Worm (Caenorhabditis elegans) whole organism, early embryonic: ENCODE measurements around the gene C55A6.4.
A peak's percentile ranks its signal among the peaks of the same experiment; 100 is the strongest.
"Not testable (repeated sequence)": the region's sequence is repeated elsewhere in the genome, so short reads cannot be mapped to it uniquely, and the experiment has no call there.

ENCODE experiments used
- B0310.2 ChIP-seq: sonication (generic microtip); optimal IDR thresholded peaks from 2 replicates; lab custom pipeline; 2016; ENCODE audit warnings: mild to moderate bottlenecking, missing genetic modification characterization, missing compliant biosample characterization
- F13C5.2 ChIP-seq: sonication (generic microtip); optimal IDR thresholded peaks from 2 replicates; lab custom pipeline; 2017; ENCODE audit warnings: mild to moderate bottlenecking, missing genetic modification characterization, inconsistent platforms, missing compliant biosample characterization
- aly-1 ChIP-seq: sonication (generic microtip); optimal IDR thresholded peaks from 2 replicates; lab custom pipeline; 2016; ENCODE audit warnings: missing genetic modification characterization, missing compliant biosample characterization
- ama-1 ChIP-seq: fragments of 150-350 bp; optimal IDR thresholded peaks from 2 replicates; lab custom pipeline; 2014
- ceh-13 ChIP-seq: fragments of 200-800 bp; sonication (Bioruptor generic); optimal IDR thresholded peaks from 2 replicates; lab custom pipeline; 2018; ENCODE audit warnings: mild to moderate bottlenecking, missing genetic modification characterization, missing compliant biosample characterization
- ceh-36 ChIP-seq: sonication (generic microtip); optimal IDR thresholded peaks from 2 replicates; lab custom pipeline; 2016; ENCODE audit warnings: missing genetic modification characterization, inconsistent platforms, missing compliant biosample characterization
- ets-7 ChIP-seq: sonication (generic microtip); optimal IDR thresholded peaks from 2 replicates; lab custom pipeline; 2016; ENCODE audit warnings: missing genotype, missing genetic modification characterization, missing compliant biosample characterization
- flt-1 ChIP-seq: fragments of 200-800 bp; sonication (Bioruptor generic); IDR thresholded peaks from 2 replicates; pipeline ENCODE4 v1.3.6; 2022; ENCODE audit warnings: missing genetic modification characterization, missing compliant biosample characterization
- hmbx-1 ChIP-seq: sonication (generic microtip); optimal IDR thresholded peaks from 2 replicates; lab custom pipeline; 2016; ENCODE audit warnings: mild to moderate bottlenecking, missing genetic modification characterization, missing compliant biosample characterization
- hmg-4 ChIP-seq: fragments of 200-800 bp; sonication (Bioruptor generic); optimal IDR thresholded peaks from 2 replicates; lab custom pipeline; 2018; ENCODE audit warnings: mild to moderate bottlenecking, missing genetic modification characterization, missing compliant biosample characterization
- hnd-1 ChIP-seq: sonication (generic microtip); optimal IDR thresholded peaks from 2 replicates; lab custom pipeline; 2016; ENCODE audit warnings: missing genetic modification characterization, missing compliant biosample characterization
- pes-1 ChIP-seq: fragments of 200-800 bp; sonication (Bioruptor generic); IDR thresholded peaks from 2 replicates; pipeline ENCODE4 v1.3.6; 2022; ENCODE audit warnings: missing genetic modification reagents, missing genetic modification characterization, missing compliant biosample characterization
- scrt-1 ChIP-seq: fragments of 200-800 bp; sonication (Bioruptor generic); IDR thresholded peaks from 2 replicates; pipeline ENCODE4 v1.3.6; 2022; ENCODE audit warnings: missing genetic modification characterization, missing compliant biosample characterization
- sea-1 ChIP-seq: fragments of 200-800 bp; sonication (Bioruptor generic); conservative IDR thresholded peaks from 2 replicates; pipeline ENCODE4 v1.3.6; 2022; ENCODE audit warnings: missing genetic modification characterization, missing compliant biosample characterization
- tbx-11 ChIP-seq: fragments of 200-800 bp; sonication (Bioruptor generic); IDR thresholded peaks from 2 replicates; pipeline ENCODE4 v1.3.6; 2022; ENCODE audit warnings: missing genetic modification characterization, missing compliant biosample characterization
- tbx-37 ChIP-seq: fragments of 200-800 bp; sonication (Bioruptor generic); conservative IDR thresholded peaks from 2 replicates; pipeline ENCODE4 v1.3.6; 2022; ENCODE audit warnings: missing genetic modification reagents, missing genetic modification characterization, missing compliant biosample characterization
- tra-4 ChIP-seq: sonication (generic microtip); optimal IDR thresholded peaks from 2 replicates; lab custom pipeline; 2017; ENCODE audit warnings: missing genetic modification characterization, missing compliant biosample characterization

Gene C55A6.4

DNA sequence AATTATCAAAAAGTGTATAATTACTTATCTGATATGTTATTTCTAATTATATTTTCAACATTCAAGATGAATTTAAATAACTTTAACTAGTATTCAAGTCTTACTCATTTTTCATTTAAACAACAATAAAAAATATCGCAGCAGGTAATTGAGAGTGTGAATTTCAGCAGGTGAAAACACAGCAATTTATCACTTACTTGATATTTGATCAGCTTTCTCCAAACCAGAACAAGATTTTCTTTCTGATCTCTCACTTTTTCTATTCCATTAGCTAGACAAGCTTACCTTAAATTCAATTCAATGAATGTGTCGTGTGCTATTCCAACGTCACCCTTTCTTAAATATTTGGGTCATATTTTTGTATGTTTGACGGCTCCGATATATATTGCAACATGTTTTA lies 32.1 kb downstream of the C55A6.4 start, which contains the start of gene srh-1:
TSS of gene srh-1 (plus strand) at position 301 of the 400 bp plus-strand sequence.
- TF ChIP-seq hmbx-1 (tag; lab: Kevin White, UChicago), result no peak
- no peak for TF ChIP-seq tbx-37 (GFP tag; lab: Robert Waterston, UW)
- TF ChIP-seq aly-1 (tag; lab: Kevin White, UChicago), result no peak
- TF ChIP-seq ceh-13 (GFP tag; lab: Kevin White, UChicago), result no peak
- no peak for TF ChIP-seq scrt-1 (GFP tag; lab: Robert Waterston, UW)
- TF ChIP-seq flt-1 (GFP tag; lab: Robert Waterston, UW), result no peak
- no peak for TF ChIP-seq ceh-36
- TF ChIP-seq ets-7 (tag; lab: Kevin White, UChicago), result no peak
- TF ChIP-seq pes-1 (GFP tag; lab: Robert Waterston, UW), result no peak
- no peak for TF ChIP-seq tra-4 (tag; lab: Kevin White, UChicago)
- TF ChIP-seq tbx-11 (GFP tag; lab: Robert Waterston, UW), result no peak
- TF ChIP-seq F13C5.2, result no peak
- TF ChIP-seq ama-1, result no peak
- TF ChIP-seq sea-1 (GFP tag; lab: Robert Waterston, UW), result no peak
- TF ChIP-seq B0310.2, result no peak
- TF ChIP-seq hmg-4 (GFP tag; lab: Kevin White, UChicago), result no peak

DNA sequence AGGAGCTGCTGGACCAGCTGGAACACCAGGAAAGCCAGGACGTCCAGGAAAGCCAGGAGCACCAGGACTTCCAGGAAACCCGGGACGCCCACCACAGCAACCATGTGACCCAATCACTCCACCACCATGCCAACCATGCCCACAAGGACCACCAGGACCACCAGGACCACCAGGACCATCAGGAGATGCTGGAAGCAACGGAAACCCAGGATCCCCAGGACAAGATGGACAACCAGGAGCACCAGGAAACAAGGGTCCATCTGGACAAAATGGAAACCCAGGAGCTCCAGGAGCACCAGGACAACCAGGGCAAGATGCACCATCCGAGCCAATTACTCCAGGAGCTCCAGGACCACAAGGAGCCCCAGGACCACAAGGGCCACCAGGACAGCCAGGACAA lies 33.3 kb downstream of the C55A6.4 start:
- TF ChIP-seq ceh-13 (GFP tag; lab: Kevin White, UChicago) (no peak), B0310.2 (no peak), pes-1 (GFP tag; lab: Robert Waterston, UW) (no peak), tbx-11 (GFP tag; lab: Robert Waterston, UW) (0 out of 2 replicates have a peak, but pooled peaks have one; percentile 9), ama-1 (no peak)

DNA sequence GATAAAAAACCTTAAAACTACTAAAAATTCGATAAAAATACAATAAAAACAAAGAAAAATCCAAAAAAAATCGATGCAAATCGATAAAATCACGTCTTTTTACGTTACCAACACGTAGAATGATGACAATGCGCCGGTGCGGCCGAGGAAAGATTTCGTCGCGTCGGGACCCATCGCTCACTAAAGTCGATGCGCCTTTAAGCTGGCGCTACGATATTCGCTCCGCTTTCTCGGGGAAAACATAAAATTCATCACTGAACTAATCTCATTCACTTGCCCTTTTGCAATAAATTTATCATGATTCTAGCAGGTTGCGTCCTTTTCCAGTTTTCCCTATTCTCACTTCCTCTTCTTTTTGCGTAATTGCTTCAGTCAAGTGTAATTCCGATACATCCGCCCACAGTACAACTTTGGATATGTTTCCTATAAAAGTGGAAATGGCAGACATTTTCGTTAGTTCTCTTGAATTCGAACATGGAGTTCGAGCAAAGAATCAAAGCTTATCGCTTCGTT lies 34.1 kb downstream of the C55A6.4 start, which contains the start of gene col-157:
TSS of gene col-157 (plus strand) at position 463 of the 513 bp plus-strand sequence.
- TF ChIP-seq hmg-4 (GFP tag; lab: Kevin White, UChicago); pes-1 (GFP tag; lab: Robert Waterston, UW); aly-1 (tag; lab: Kevin White, UChicago): not testable (repeated sequence)

DNA sequence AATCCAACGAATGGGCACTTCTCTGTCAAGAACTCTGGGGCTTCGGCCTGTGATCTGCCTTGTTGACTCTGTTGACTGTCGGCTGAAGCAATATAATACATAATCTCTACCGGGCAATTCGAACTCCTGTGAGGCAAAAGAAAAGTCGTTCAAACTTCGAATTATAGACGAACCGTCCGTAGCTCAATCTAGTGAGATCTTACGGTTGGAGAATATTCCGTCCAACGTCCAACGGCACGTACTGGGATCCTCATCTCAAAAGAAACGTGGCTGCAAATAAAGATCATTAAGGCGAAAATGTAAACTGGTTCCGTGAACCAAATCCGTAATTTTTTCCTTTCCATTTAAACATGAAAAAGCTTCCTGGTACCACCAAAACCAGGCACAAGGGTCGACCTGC lies 37.0 kb downstream of the C55A6.4 start, which contains the start of gene T11F9.14:
TSS of gene T11F9.14 (minus strand) at position 101 of the 400 bp plus-strand sequence.
- TF ChIP-seq F13C5.2; B0310.2; ets-7 (tag; lab: Kevin White, UChicago): not testable (repeated sequence)

DNA sequence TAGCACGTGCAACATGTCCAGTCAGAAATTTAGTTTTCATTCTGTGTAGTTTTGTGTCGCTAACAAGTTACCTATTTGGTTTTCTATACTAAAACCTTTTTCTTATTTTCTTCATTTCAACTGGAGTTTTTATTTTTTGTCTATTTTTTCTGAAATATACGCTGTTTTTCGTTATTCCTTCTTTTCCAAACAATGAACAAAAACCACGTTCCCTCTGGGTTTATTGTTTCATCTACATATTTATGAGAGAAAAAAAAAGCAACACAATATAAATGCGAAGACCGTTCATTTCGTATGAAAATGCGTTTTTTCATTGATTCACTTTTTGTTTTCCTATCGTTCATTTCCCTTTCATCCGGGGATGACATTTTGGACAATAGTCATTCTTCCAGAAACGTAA lies 38.3 kb downstream of the C55A6.4 start, which contains the start of gene T11F9.22:
TSS of gene T11F9.22 (plus strand) at position 301 of the 400 bp plus-strand sequence.
- TF ChIP-seq flt-1 (GFP tag; lab: Robert Waterston, UW), result no peak
- TF ChIP-seq B0310.2, result no peak
- no peak for TF ChIP-seq ceh-36
- no peak for TF ChIP-seq ama-1
- no peak for TF ChIP-seq pes-1 (GFP tag; lab: Robert Waterston, UW)
- TF ChIP-seq hnd-1 (tag; lab: Kevin White, UChicago), result no peak
- TF ChIP-seq tbx-37 (GFP tag; lab: Robert Waterston, UW), result no peak
- TF ChIP-seq sea-1 (GFP tag; lab: Robert Waterston, UW), result no peak

DNA sequence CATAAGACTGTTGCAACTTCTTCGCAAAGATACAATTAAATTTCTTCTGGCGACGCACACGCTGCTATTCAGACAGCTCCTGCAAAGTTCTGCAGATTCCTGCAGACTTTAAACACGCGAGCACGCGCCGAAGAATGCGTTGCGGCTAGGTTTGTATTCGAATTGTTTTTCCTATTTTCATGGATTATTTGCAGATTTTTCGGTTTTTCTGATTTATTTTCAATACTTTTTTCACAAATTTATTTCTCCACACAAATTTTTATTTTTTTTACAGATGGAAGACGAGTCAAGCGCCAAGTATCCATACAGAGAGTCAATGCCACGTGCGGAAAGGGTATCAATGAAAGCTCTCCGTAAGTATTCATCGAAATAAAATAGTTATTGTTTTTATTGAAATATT lies 42.1 kb downstream of the C55A6.4 start, which contains the start of gene T11F9.7:
TSS of gene T11F9.7 (plus strand) at position 301 of the 400 bp plus-strand sequence.
- not testable (repeated sequence) for TF ChIP-seq tbx-37, pes-1, scrt-1 (GFP tag; lab: Robert Waterston, UW)

DNA sequence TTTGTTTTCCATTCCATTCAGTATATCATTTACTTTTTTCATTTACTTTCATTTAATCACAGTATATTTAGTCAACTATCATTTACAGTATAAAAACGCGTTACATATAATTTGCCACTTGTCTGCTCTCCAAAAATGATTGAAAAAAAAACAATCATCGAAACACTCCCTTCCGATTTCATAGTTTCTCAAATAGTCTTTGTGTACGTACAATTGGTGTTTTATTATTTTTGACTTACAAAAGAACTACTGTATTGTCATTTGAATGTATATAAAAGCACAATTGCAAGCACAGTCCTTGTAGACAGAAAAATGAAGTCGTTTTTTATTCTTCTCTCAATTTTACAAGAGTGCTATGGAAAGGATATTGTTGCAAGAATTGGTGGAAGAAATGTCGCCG lies 43.3 kb downstream of the C55A6.4 start, which contains the start of gene nas-22:
TSS of gene nas-22 (plus strand) at position 301 of the 400 bp plus-strand sequence.
- TF ChIP-seq hmg-4 (GFP tag; lab: Kevin White, UChicago) (no peak), ama-1 (no peak), tra-4 (tag; lab: Kevin White, UChicago) (no peak), F13C5.2 (no peak), scrt-1 (GFP tag; lab: Robert Waterston, UW) (no peak), sea-1 (GFP tag; lab: Robert Waterston, UW) (no peak), hnd-1 (tag; lab: Kevin White, UChicago) (no peak), ceh-36 (no peak), aly-1 (tag; lab: Kevin White, UChicago) (no peak), tbx-37 (GFP tag; lab: Robert Waterston, UW) (no peak), flt-1 (GFP tag; lab: Robert Waterston, UW) (no peak), ets-7 (tag; lab: Kevin White, UChicago) (no peak), pes-1 (GFP tag; lab: Robert Waterston, UW) (no peak), tbx-11 (GFP tag; lab: Robert Waterston, UW) (no peak), ceh-13 (GFP tag; lab: Kevin White, UChicago) (no peak), B0310.2 (no peak), hmbx-1 (tag; lab: Kevin White, UChicago) (no peak)

DNA sequence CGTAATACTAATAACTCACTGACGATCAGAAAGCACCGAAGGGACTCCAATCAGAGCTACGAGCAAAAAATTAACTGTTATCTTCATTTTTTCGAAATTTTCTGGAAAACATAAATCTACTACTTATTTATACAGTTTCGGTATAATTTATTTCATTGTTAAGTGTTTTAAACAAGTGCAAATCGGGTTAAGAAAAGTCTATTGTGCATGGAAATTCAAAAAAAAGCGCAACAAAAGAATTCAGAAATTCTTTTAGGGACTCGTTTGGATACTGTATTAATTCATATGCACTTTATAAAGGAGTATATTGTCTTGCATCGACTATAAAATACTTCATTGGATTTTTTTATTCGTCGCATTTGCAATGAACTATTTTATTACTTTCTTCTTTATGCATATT lies 45.5 kb downstream of the C55A6.4 start, which contains the start of the genes nas-20 and nas-21:
TSS of gene nas-20 (minus strand) at position 101 of the 400 bp plus-strand sequence.
TSS of gene nas-21 (plus strand) at position 356 of the 400 bp plus-strand sequence.
- TF ChIP-seq hnd-1 (tag; lab: Kevin White, UChicago) (no peak), flt-1 (GFP tag; lab: Robert Waterston, UW) (no peak), tra-4 (tag; lab: Kevin White, UChicago) (no peak), tbx-11 (GFP tag; lab: Robert Waterston, UW) (no peak), hmg-4 (GFP tag; lab: Kevin White, UChicago) (no peak), pes-1 (GFP tag; lab: Robert Waterston, UW) (no peak)
